Fruit fly (Drosophila melanogaster) whole organism, embryonic: ENCODE data around the gene CG3165.

Experiments
- CG10274 ChIP-seq: fragments of 200-800 bp; sonication (Bioruptor generic); optimal IDR thresholded peaks from 3 replicates; lab custom pipeline; 2017; ENCODE audit warnings: missing biosample characterization, mild to moderate bottlenecking, missing genetic modification characterization
- CG10462 ChIP-seq: fragments of 200-800 bp; sonication (Bioruptor generic); optimal IDR thresholded peaks from 2 replicates; lab custom pipeline; 2016; ENCODE audit warnings: missing biosample characterization, missing genetic modification characterization
- CG11560 ChIP-seq: fragments of 200-800 bp; sonication (Bioruptor generic); IDR thresholded peaks from 3 replicates; pipeline ENCODE4 v1.3.6; 2022; ENCODE audit warnings: missing biosample characterization, missing genetic modification characterization
- CG11696 ChIP-seq: fragments of 200-800 bp; sonication (Bioruptor generic); IDR thresholded peaks from 2 replicates; pipeline ENCODE4 v1.3.6; 2022; ENCODE audit warnings: missing biosample characterization, missing genetic modification characterization
- CG12219 ChIP-seq: fragments of 200-800 bp; sonication (Bioruptor generic); optimal IDR thresholded peaks from 3 replicates; lab custom pipeline; 2018; ENCODE audit warnings: missing biosample characterization, mild to moderate bottlenecking, missing genetic modification characterization
- CG12744 ChIP-seq: fragments of 200-800 bp; sonication (Bioruptor generic); optimal IDR thresholded peaks from 2 replicates; lab custom pipeline; 2016; ENCODE audit warnings: missing biosample characterization, missing genetic modification characterization
- CG13123 ChIP-seq: fragments of 200-800 bp; sonication (Bioruptor generic); optimal IDR thresholded peaks from 2 replicates; lab custom pipeline; 2016; ENCODE audit warnings: missing biosample characterization, missing genetic modification characterization
- CG13624 ChIP-seq: fragments of 200-800 bp; sonication (Bioruptor generic); optimal IDR thresholded peaks from 2 replicates; lab custom pipeline; 2016; ENCODE audit warnings: missing biosample characterization, missing genetic modification characterization
- CG14050 ChIP-seq: fragments of 200-800 bp; sonication (Bioruptor generic); IDR thresholded peaks from 3 replicates; pipeline ENCODE4 v1.3.6; 2022; ENCODE audit warnings: missing biosample characterization, missing genetic modification characterization
- CG17361 ChIP-seq: fragments of 200-800 bp; sonication (Bioruptor generic); IDR thresholded peaks from 3 replicates; pipeline ENCODE4 v1.3.6; 2022; ENCODE audit warnings: missing biosample characterization, missing genetic modification characterization
- CG18476 ChIP-seq: fragments of 200-800 bp; sonication (Bioruptor generic); optimal IDR thresholded peaks from 2 replicates; lab custom pipeline; 2016; ENCODE audit warnings: missing biosample characterization, mild to moderate bottlenecking, missing genetic modification characterization
- CG2199 ChIP-seq: fragments of 200-800 bp; sonication (Bioruptor generic); IDR thresholded peaks from 3 replicates; pipeline ENCODE4 v1.3.6; 2022; ENCODE audit warnings: missing biosample characterization, missing genetic modification characterization
- CG2712 ChIP-seq: fragments of 200-800 bp; optimal IDR thresholded peaks from 3 replicates; lab custom pipeline; 2019; ENCODE audit warnings: missing biosample characterization, mild to moderate bottlenecking, missing genetic modification characterization, moderate library complexity
- CG31365 ChIP-seq: fragments of 200-800 bp; sonication (Bioruptor generic); optimal IDR thresholded peaks from 2 replicates; lab custom pipeline; 2018; ENCODE audit warnings: missing biosample characterization, mild to moderate bottlenecking, missing genetic modification characterization
- CG32532 ChIP-seq: fragments of 200-800 bp; sonication (Bioruptor generic); IDR thresholded peaks from 2 replicates; pipeline ENCODE4 v1.3.6; 2022; ENCODE audit warnings: missing biosample characterization, missing genetic modification characterization
- CG3847 ChIP-seq: fragments of 200-800 bp; sonication (Bioruptor generic); IDR thresholded peaks from 2 replicates; pipeline ENCODE4 v1.3.6; 2022; ENCODE audit warnings: missing biosample characterization, missing genetic modification characterization
- CG6683 ChIP-seq: fragments of 200-800 bp; sonication (Bioruptor generic); optimal IDR thresholded peaks from 2 replicates; lab custom pipeline; 2017; ENCODE audit warnings: missing biosample characterization, mild to moderate bottlenecking, missing genetic modification characterization, missing genetic modification reagents
- CG6765 ChIP-seq: fragments of 200-800 bp; sonication (Bioruptor generic); optimal IDR thresholded peaks from 3 replicates; lab custom pipeline; 2017; ENCODE audit warnings: missing biosample characterization, mild to moderate bottlenecking, missing genetic modification characterization
- CG7271 ChIP-seq: fragments of 200-800 bp; sonication (Bioruptor generic); optimal IDR thresholded peaks from 2 replicates; lab custom pipeline; 2018; ENCODE audit warnings: missing biosample characterization, mild to moderate bottlenecking, missing genetic modification characterization, moderate library complexity
- CG7839 ChIP-seq: fragments of 200-800 bp; sonication (Bioruptor generic); optimal IDR thresholded peaks from 3 replicates; lab custom pipeline; 2018; ENCODE audit warnings: missing biosample characterization, mild to moderate bottlenecking, missing genetic modification characterization, moderate library complexity
- CG8281 ChIP-seq: fragments of 200-800 bp; sonication (Bioruptor generic); optimal IDR thresholded peaks from 2 replicates; lab custom pipeline; 2018; ENCODE audit warnings: missing biosample characterization, mild to moderate bottlenecking, missing genetic modification characterization, moderate library complexity
- CG8478 ChIP-seq: fragments of >200 bp; optimal IDR thresholded peaks from 2 replicates; lab custom pipeline; 2018
- CoRest ChIP-seq: fragments of 200-800 bp; sonication (Bioruptor generic); optimal IDR thresholded peaks from 3 replicates; lab custom pipeline; 2018; ENCODE audit warnings: missing biosample characterization, mild to moderate bottlenecking, missing genetic modification characterization, moderate library complexity
- Deaf1 ChIP-seq: fragments of 200-800 bp; optimal IDR thresholded peaks from 3 replicates; lab custom pipeline; 2019; ENCODE audit warnings: missing biosample characterization, mild to moderate bottlenecking, missing genetic modification characterization, moderate library complexity
- Dfd ChIP-seq, 2 experiments: fragments of >200 bp; optimal IDR thresholded peaks; 2 replicates each; lab custom pipeline; 2017; ENCODE audit warnings: missing biosample characterization in 2 of 2, missing genetic modification characterization in 2 of 2
- Doc3 ChIP-seq: fragments of 200-800 bp; sonication (Bioruptor generic); IDR thresholded peaks from 3 replicates; pipeline ENCODE4 v1.3.6; 2022; ENCODE audit warnings: missing biosample characterization, missing genetic modification characterization; ENCODE audit not compliant: partially characterized antibody
- E2f1 ChIP-seq: fragments of 200-800 bp; sonication (Bioruptor generic); IDR thresholded peaks from 2 replicates; pipeline ENCODE4 v1.3.6; 2022; ENCODE audit warnings: missing biosample characterization, missing genetic modification characterization
- Gsc ChIP-seq: fragments of 200-800 bp; sonication (Bioruptor generic); IDR thresholded peaks from 2 replicates; pipeline ENCODE4 v1.3.6; 2022; ENCODE audit warnings: missing biosample characterization, missing genetic modification characterization
- Hmx ChIP-seq: fragments of 200-800 bp; sonication (Bioruptor generic); optimal IDR thresholded peaks from 2 replicates; lab custom pipeline; 2016; ENCODE audit warnings: missing biosample characterization, missing genetic modification characterization
- Hr51 ChIP-seq, 2 experiments: fragments of 200-800 bp; sonication (Bioruptor generic); optimal IDR thresholded peaks; 2 replicates in 1 of 2; 3 replicates in 1 of 2; lab custom pipeline; 2016 to 2018; ENCODE audit warnings: missing biosample characterization in 2 of 2, missing genetic modification characterization in 2 of 2, mild to moderate bottlenecking in 1 of 2, moderate library complexity in 1 of 2
- Myb ChIP-seq: fragments of 200-800 bp; sonication (Bioruptor generic); optimal IDR thresholded peaks from 2 replicates; lab custom pipeline; 2016; ENCODE audit warnings: missing biosample characterization, missing genetic modification characterization
- Nf-YC ChIP-seq: fragments of 200-800 bp; optimal IDR thresholded peaks from 3 replicates; lab custom pipeline; 2019; ENCODE audit warnings: missing biosample characterization, mild to moderate bottlenecking, missing genetic modification characterization, moderate library complexity
- Oaz ChIP-seq: fragments of 200-800 bp; sonication (Bioruptor generic); IDR thresholded peaks from 2 replicates; pipeline ENCODE4 v1.3.6; 2022; ENCODE audit warnings: missing biosample characterization, missing genetic modification characterization
- Poxn ChIP-seq: fragments of 200-800 bp; sonication (Bioruptor generic); IDR thresholded peaks from 2 replicates; pipeline ENCODE4 v1.3.6; 2022; ENCODE audit warnings: missing biosample characterization, missing genetic modification characterization
- Ptx1 ChIP-seq: fragments of 200-800 bp; sonication (Bioruptor generic); IDR thresholded peaks from 2 replicates; pipeline ENCODE4 v1.3.6; 2022; ENCODE audit warnings: missing biosample characterization, missing genetic modification characterization
- Six4 ChIP-seq: fragments of 200-800 bp; sonication (Bioruptor generic); optimal IDR thresholded peaks from 2 replicates; lab custom pipeline; 2016; ENCODE audit warnings: missing biosample characterization, missing genetic modification characterization
- Trl ChIP-seq, 3 experiments: fragments of >200 bp in 2 of 3; fragments of 200-800 bp in 1 of 3; sonication (Bioruptor generic) in 1 of 3; optimal IDR thresholded peaks; 2 replicates in 1 of 3; 3 replicates in 2 of 3; lab custom pipeline; 2016 to 2017; ENCODE audit warnings: missing biosample characterization in 1 of 3, missing genetic modification characterization in 1 of 3
- btn ChIP-seq: fragments of 200-800 bp; sonication (Bioruptor generic); optimal IDR thresholded peaks from 2 replicates; lab custom pipeline; 2016; ENCODE audit warnings: missing biosample characterization, missing genetic modification characterization
- cad ChIP-seq: fragments of >200 bp; optimal IDR thresholded peaks from 2 replicates; lab custom pipeline; 2017; ENCODE audit warnings: missing biosample characterization, missing genetic modification characterization
- chn ChIP-seq: fragments of 200-800 bp; sonication (Bioruptor generic); optimal IDR thresholded peaks from 2 replicates; lab custom pipeline; 2016; ENCODE audit warnings: missing biosample characterization, missing genetic modification characterization
- ewg ChIP-seq: fragments of 200-800 bp; sonication (Bioruptor generic); optimal IDR thresholded peaks from 3 replicates; lab custom pipeline; 2017; ENCODE audit warnings: mild to moderate bottlenecking, missing biosample characterization, missing genetic modification reagents, missing genetic modification characterization
- maf-S ChIP-seq: fragments of 200-800 bp; sonication (Bioruptor generic); optimal IDR thresholded peaks from 2 replicates; lab custom pipeline; 2016; ENCODE audit warnings: missing biosample characterization, missing genetic modification characterization
- nau ChIP-seq: fragments of 200-800 bp; sonication (Bioruptor generic); optimal IDR thresholded peaks from 3 replicates; lab custom pipeline; 2017; ENCODE audit warnings: missing biosample characterization, mild to moderate bottlenecking, missing genetic modification characterization, missing genetic modification reagents
- run ChIP-seq: fragments of 200-800 bp; sonication (Bioruptor generic); optimal IDR thresholded peaks from 3 replicates; lab custom pipeline; 2018; ENCODE audit warnings: missing biosample characterization, mild to moderate bottlenecking, missing genetic modification characterization
- salm ChIP-seq: fragments of 200-800 bp; sonication (Bioruptor generic); optimal IDR thresholded peaks from 2 replicates; lab custom pipeline; 2018; ENCODE audit warnings: missing biosample characterization, mild to moderate bottlenecking, missing genetic modification characterization
- tin ChIP-seq: fragments of 200-800 bp; sonication (Bioruptor generic); optimal IDR thresholded peaks from 3 replicates; lab custom pipeline; 2016; ENCODE audit warnings: missing biosample characterization, missing genetic modification characterization
- tx ChIP-seq: fragments of 200-800 bp; sonication (Bioruptor generic); optimal IDR thresholded peaks from 2 replicates; lab custom pipeline; 2016; ENCODE audit warnings: missing biosample characterization, missing genetic modification characterization
- unpg ChIP-seq: fragments of 200-800 bp; sonication (Bioruptor generic); optimal IDR thresholded peaks from 3 replicates; lab custom pipeline; 2018; ENCODE audit warnings: missing biosample characterization, mild to moderate bottlenecking, missing genetic modification characterization, moderate library complexity
- vnd ChIP-seq: fragments of 200-800 bp; sonication (Bioruptor generic); IDR thresholded peaks from 3 replicates; pipeline ENCODE4 v1.3.6; 2022; ENCODE audit warnings: missing biosample characterization, missing genetic modification characterization; ENCODE audit not compliant: partially characterized antibody
- zfh2 ChIP-seq: fragments of 200-800 bp; sonication (Bioruptor generic); optimal IDR thresholded peaks from 2 replicates; lab custom pipeline; 2016; ENCODE audit warnings: missing biosample characterization, missing genetic modification characterization

Gene CG3165

DNA sequence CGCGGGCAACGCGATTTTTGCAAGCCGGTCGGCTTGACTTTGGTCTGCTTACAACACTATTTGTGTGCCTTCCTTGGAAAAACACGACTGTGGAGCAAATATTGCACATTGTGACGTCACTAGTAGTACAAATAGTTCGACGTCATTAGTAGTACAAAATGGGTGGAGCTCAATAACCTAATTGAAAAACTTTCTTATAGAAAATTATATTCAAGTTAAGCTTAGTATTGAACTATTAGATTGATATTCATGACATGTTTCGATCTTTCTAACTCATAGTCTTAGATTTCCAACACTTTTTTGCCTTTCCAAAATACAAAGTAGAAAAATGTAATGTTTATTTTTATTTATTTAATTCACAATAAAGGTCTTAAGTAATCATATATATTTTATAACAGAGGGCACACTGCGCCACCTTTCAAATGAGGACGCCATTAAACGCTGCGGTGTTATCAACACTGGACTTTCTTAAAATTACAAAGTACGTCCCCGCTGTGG is 4.4 kb upstream of the CG3165 start, which contains the start of the genes Rrp1 and gammaTub23C (continued):
- TF ChIP-seq CG7271 (tag; lab: Kevin White, UChicago): peak; percentile 35
- no peak for TF ChIP-seq vnd
- TF ChIP-seq btn (GFP tag; lab: Kevin White, UChicago): no peak
- no peak for TF ChIP-seq CG2199 (GFP tag; lab: Robert Waterston, UW)
- TF ChIP-seq Hmx: peak; percentile 63
- TF ChIP-seq tx (GFP tag; lab: Kevin White, UChicago): peak; percentile 40
- TF ChIP-seq Oaz (GFP tag; lab: Robert Waterston, UW): peak; percentile 62; the same call in 1 of the 2 replicates
- TF ChIP-seq CG2712 (tag; lab: Kevin White, UChicago): peak; percentile 94
- peak; percentile 82 for TF ChIP-seq chn (GFP tag; lab: Kevin White, UChicago)
- peak; percentile 82 for TF ChIP-seq unpg (GFP tag; lab: Kevin White, UChicago)
- TF ChIP-seq CG13624 (GFP tag; lab: Kevin White, UChicago): peak; percentile 73
- TF ChIP-seq Deaf1 (tag; lab: Kevin White, UChicago): no peak
- peak; percentile 48 for TF ChIP-seq CG12744 (GFP tag; lab: Kevin White, UChicago)
- TF ChIP-seq CG6683 (GFP tag; lab: Kevin White, UChicago): peak; percentile 52
- TF ChIP-seq CG8478 (lab: Kevin White, UChicago): no peak
- peak; percentile 85 for TF ChIP-seq ewg (GFP tag; lab: Kevin White, UChicago)
- TF ChIP-seq CG12219 (GFP tag; lab: Kevin White, UChicago): peak; percentile 69
- peak; percentile 83 for TF ChIP-seq CG32532 (GFP tag; lab: Robert Waterston, UW)
- peak; percentile 97 for TF ChIP-seq CoRest (tag; lab: Kevin White, UChicago)
- TF ChIP-seq Doc3 (GFP tag; lab: Robert Waterston, UW): no peak
- TF ChIP-seq CG3847: peak; percentile 89
- peak in 1 of 2 experiments; percentile 56 for TF ChIP-seq Dfd (GFP tag; optimal IDR thresholded peaks at IDR 0.05; lab: Kevin White, UChicago)
- TF ChIP-seq Nf-YC (tag; lab: Kevin White, UChicago): peak; percentile 84
- TF ChIP-seq Poxn (GFP tag; lab: Robert Waterston, UW): peak; percentile 53
- peak; percentile 76 for TF ChIP-seq CG10274 (GFP tag; lab: Kevin White, UChicago)
- 0 out of 2 replicates have a peak, but pooled peaks have one; percentile 38 for TF ChIP-seq CG11696 (GFP tag; lab: Robert Waterston, UW)
- peak; percentile 53; the same call in 1 of the 2 replicates for TF ChIP-seq Gsc (GFP tag; lab: Robert Waterston, UW)
- TF ChIP-seq CG10462 (GFP tag; lab: Kevin White, UChicago): peak; percentile 82
- peak; percentile 92 for TF ChIP-seq Ptx1 (GFP tag; lab: Robert Waterston, UW)
- peak; percentile 87 for TF ChIP-seq CG18476 (GFP tag; lab: Kevin White, UChicago)
- peak; percentile 41 for TF ChIP-seq CG31365 (tag; lab: Kevin White, UChicago)
- peak; percentile 73 for TF ChIP-seq CG8281
- TF ChIP-seq CG7839: peak; percentile 94
- TF ChIP-seq Myb: peak; percentile 56
- peak; percentile 63 for TF ChIP-seq maf-S
- peak; percentile 61 for TF ChIP-seq salm (tag; lab: Kevin White, UChicago)
- TF ChIP-seq CG17361 (GFP tag; lab: Robert Waterston, UW): peak; percentile 99
- TF ChIP-seq zfh2 (GFP tag; lab: Kevin White, UChicago): peak; percentile 78
- peak; percentile 94 for TF ChIP-seq tin (GFP tag; lab: Kevin White, UChicago)
- TF ChIP-seq CG11560 (tag; lab: Robert Waterston, UW): peak; percentile 76
- TF ChIP-seq run: peak; percentile 64
- peak; percentile 53 for TF ChIP-seq CG13123 (GFP tag; lab: Kevin White, UChicago)
- peak; percentile 87 for TF ChIP-seq Six4 (GFP tag; lab: Kevin White, UChicago)
- peak; percentile 79 for TF ChIP-seq E2f1 (GFP tag; lab: Robert Waterston, UW)
- TF ChIP-seq CG6765 (GFP tag; lab: Kevin White, UChicago): peak; percentile 79
- TF ChIP-seq Hr51 (GFP tag; optimal IDR thresholded peaks at IDR 0.05; lab: Kevin White, UChicago): peak; percentile 85 to 91
- no peak for TF ChIP-seq nau
- TF ChIP-seq Trl (optimal IDR thresholded peaks at IDR 0.05; lab: Kevin White, UChicago): peak in 1 of 2 experiments; percentile 3
- peak; percentile 73 for TF ChIP-seq Trl (GFP tag; optimal IDR thresholded peaks at IDR 0.05; lab: Kevin White, UChicago)
- no peak for TF ChIP-seq cad (GFP tag; lab: Kevin White, UChicago)
- TF ChIP-seq CG14050 (GFP tag; lab: Robert Waterston, UW): peak; percentile 58; the same call in 1 of the 3 replicates
